Worm (Caenorhabditis elegans) whole organism, late embryonic: ENCODE data around the gene toe-2.

ENCODE experiments used
- F13H6.1 ChIP-seq: sonication (generic microtip); optimal IDR thresholded peaks from 2 replicates; lab custom pipeline; 2016; ENCODE audit warnings: missing genetic modification characterization, missing compliant biosample characterization
- T23F11.4 ChIP-seq: fragments of 200-800 bp; sonication (Bioruptor generic); optimal IDR thresholded peaks from 2 replicates; lab custom pipeline; 2018; ENCODE audit warnings: mild to moderate bottlenecking, missing genetic modification characterization, missing compliant biosample characterization
- ama-1 ChIP-seq: fragments of 150-350 bp; optimal IDR thresholded peaks from 2 replicates; lab custom pipeline; 2014
- ets-4 ChIP-seq: sonication (generic microtip); optimal IDR thresholded peaks from 2 replicates; lab custom pipeline; 2016; ENCODE audit warnings: missing genetic modification characterization, missing compliant biosample characterization
- fkh-10 ChIP-seq: fragments of 150-350 bp; optimal IDR thresholded peaks from 2 replicates; lab custom pipeline; 2014; ENCODE audit warnings: missing biosample characterization, missing genetic modification reagents, missing genetic modification characterization
- hlh-30 ChIP-seq: sonication (generic microtip); optimal IDR thresholded peaks from 2 replicates; lab custom pipeline; 2017; ENCODE audit warnings: antibody characterized with exemption, missing genetic modification characterization, missing compliant biosample characterization; ENCODE audit not compliant: insufficient read depth
- pha-4 ChIP-seq: fragments of 150-350 bp; optimal IDR thresholded peaks from 2 replicates; lab custom pipeline; 2018; ENCODE audit warnings: missing biosample characterization, missing genetic modification reagents, missing genetic modification characterization

- TF ChIP-seq F13H6.1 (no peak), ama-1 (lab: Kevin White, UChicago) (no peak), T23F11.4 (no peak), hlh-30 (tag; lab: Kevin White, UChicago) (no peak), pha-4 (tag; lab: Kevin White, UChicago) (no peak), fkh-10 (GFP tag; lab: Kevin White, UChicago) (no peak), ets-4 (tag; lab: Kevin White, UChicago) (no peak)
Observed at ce11 chrII:6522622-6523254, 1.6 kb upstream of the toe-2 start.
